Worm (Caenorhabditis elegans) whole organism, late embryonic: Measurements from ENCODE around the gene clp-9.

Experiments used
- C38D4.7 ChIP-seq: fragments of 200-800 bp; sonication (Bioruptor generic); optimal IDR thresholded peaks from 2 replicates; lab custom pipeline; 2018; ENCODE audit warnings: mild to moderate bottlenecking, missing genetic modification characterization, moderate library complexity, missing compliant biosample characterization
- ahr-1 ChIP-seq: sonication (generic microtip); optimal IDR thresholded peaks from 2 replicates; lab custom pipeline; 2016; ENCODE audit warnings: missing genetic modification characterization, missing compliant biosample characterization
- ama-1 ChIP-seq: fragments of 150-350 bp; optimal IDR thresholded peaks from 2 replicates; lab custom pipeline; 2014
- ceh-18 ChIP-seq: sonication (generic microtip); optimal IDR thresholded peaks from 2 replicates; lab custom pipeline; 2016; ENCODE audit warnings: missing genetic modification characterization, missing compliant biosample characterization
- ceh-24 ChIP-seq: sonication (generic microtip); optimal IDR thresholded peaks from 2 replicates; lab custom pipeline; 2016; ENCODE audit warnings: mild to moderate bottlenecking, missing genetic modification characterization, missing compliant biosample characterization
- ceh-45 ChIP-seq: fragments of 200-800 bp; sonication (Bioruptor generic); IDR thresholded peaks from 2 replicates; pipeline ENCODE4 v1.3.6; 2022; ENCODE audit warnings: missing genetic modification reagents, missing genetic modification characterization, missing compliant biosample characterization
- ceh-48 ChIP-seq: sonication (generic microtip); optimal IDR thresholded peaks from 2 replicates; lab custom pipeline; 2016; ENCODE audit warnings: missing genetic modification characterization, inconsistent platforms, missing compliant biosample characterization
- ceh-6 ChIP-seq: fragments of 200-800 bp; sonication (Bioruptor generic); optimal IDR thresholded peaks from 2 replicates; lab custom pipeline; 2018; ENCODE audit warnings: mild to moderate bottlenecking, missing genetic modification characterization, missing compliant biosample characterization
- elt-2 ChIP-seq: sonication (generic microtip); optimal IDR thresholded peaks from 2 replicates; lab custom pipeline; 2016; ENCODE audit warnings: missing genetic modification reagents, missing genetic modification characterization, missing compliant biosample characterization
- ets-4 ChIP-seq: sonication (generic microtip); optimal IDR thresholded peaks from 2 replicates; lab custom pipeline; 2016; ENCODE audit warnings: missing genetic modification characterization, missing compliant biosample characterization
- eyg-1 ChIP-seq: sonication (generic microtip); optimal IDR thresholded peaks from 2 replicates; lab custom pipeline; 2016; ENCODE audit warnings: missing genotype, missing genetic modification characterization, missing compliant biosample characterization
- fkh-10 ChIP-seq: fragments of 150-350 bp; optimal IDR thresholded peaks from 2 replicates; lab custom pipeline; 2014; ENCODE audit warnings: missing biosample characterization, missing genetic modification reagents, missing genetic modification characterization
- fkh-6 ChIP-seq: sonication (generic microtip); optimal IDR thresholded peaks from 2 replicates; lab custom pipeline; 2016; ENCODE audit warnings: missing genetic modification characterization, missing compliant biosample characterization
- hlh-13 ChIP-seq: fragments of 200-800 bp; sonication (Bioruptor generic); optimal IDR thresholded peaks from 2 replicates; lab custom pipeline; 2018; ENCODE audit warnings: mild to moderate bottlenecking, missing genetic modification characterization, missing compliant biosample characterization
- hlh-15 ChIP-seq: sonication (generic microtip); optimal IDR thresholded peaks from 2 replicates; lab custom pipeline; 2016; ENCODE audit warnings: missing genetic modification characterization, missing compliant biosample characterization
- hlh-30 ChIP-seq: sonication (generic microtip); optimal IDR thresholded peaks from 2 replicates; lab custom pipeline; 2017; ENCODE audit warnings: antibody characterized with exemption, missing genetic modification characterization, missing compliant biosample characterization; ENCODE audit not compliant: insufficient read depth
- hlh-6 ChIP-seq: sonication (generic microtip); optimal IDR thresholded peaks from 2 replicates; lab custom pipeline; 2016; ENCODE audit warnings: missing genotype, missing genetic modification characterization, missing compliant biosample characterization
- hlh-8 ChIP-seq: sonication (generic microtip); optimal IDR thresholded peaks from 2 replicates; lab custom pipeline; 2016; ENCODE audit warnings: missing genotype, missing genetic modification characterization, missing compliant biosample characterization
- madf-2 ChIP-seq: sonication (generic microtip); optimal IDR thresholded peaks from 2 replicates; lab custom pipeline; 2017; ENCODE audit warnings: missing genetic modification characterization, missing compliant biosample characterization
- mec-3 ChIP-seq: sonication (generic microtip); optimal IDR thresholded peaks from 2 replicates; lab custom pipeline; 2016; ENCODE audit warnings: borderline replicate concordance, missing genetic modification characterization, missing compliant biosample characterization
- nfya-1 ChIP-seq: sonication (generic microtip); optimal IDR thresholded peaks from 2 replicates; lab custom pipeline; 2017; ENCODE audit warnings: missing genetic modification characterization, mild to moderate bottlenecking, missing compliant biosample characterization, antibody characterized with exemption, moderate library complexity
- nhr-232 ChIP-seq: sonication (generic microtip); optimal IDR thresholded peaks from 2 replicates; lab custom pipeline; 2016; ENCODE audit warnings: missing genetic modification characterization, missing compliant biosample characterization
- npax-4 ChIP-seq: sonication (generic microtip); optimal IDR thresholded peaks from 2 replicates; lab custom pipeline; 2016; ENCODE audit warnings: missing genetic modification characterization, missing compliant biosample characterization
- odd-2 ChIP-seq: sonication (generic microtip); optimal IDR thresholded peaks from 2 replicates; lab custom pipeline; 2017; ENCODE audit warnings: antibody characterized with exemption, mild to moderate bottlenecking, missing genetic modification characterization, missing compliant biosample characterization
- pag-3 ChIP-seq: sonication (generic microtip); optimal IDR thresholded peaks from 2 replicates; lab custom pipeline; 2016; ENCODE audit warnings: missing compliant biosample characterization, missing genetic modification characterization, borderline replicate concordance
- pat-9 ChIP-seq: fragments of 200-800 bp; sonication (Bioruptor generic); optimal IDR thresholded peaks from 2 replicates; lab custom pipeline; 2018; ENCODE audit warnings: mild to moderate bottlenecking, missing genetic modification characterization, moderate library complexity, missing compliant biosample characterization
- pros-1 ChIP-seq: fragments of 150-350 bp; optimal IDR thresholded peaks from 2 replicates; lab custom pipeline; 2014; ENCODE audit warnings: missing biosample characterization, missing genetic modification reagents, missing genetic modification characterization
- rnt-1 ChIP-seq: sonication (generic microtip); optimal IDR thresholded peaks from 2 replicates; lab custom pipeline; 2016; ENCODE audit warnings: missing genetic modification characterization, missing compliant biosample characterization
- sdc-2 ChIP-seq: sonication (generic microtip); optimal IDR thresholded peaks from 2 replicates; lab custom pipeline; 2016; ENCODE audit warnings: missing genotype, missing genetic modification characterization, missing compliant biosample characterization
- sox-4 ChIP-seq: sonication (generic microtip); optimal IDR thresholded peaks from 2 replicates; lab custom pipeline; 2017; ENCODE audit warnings: mild to moderate bottlenecking, missing genetic modification characterization, inconsistent platforms, missing compliant biosample characterization
- tbx-2 ChIP-seq: sonication (generic microtip); optimal IDR thresholded peaks from 2 replicates; lab custom pipeline; 2016; ENCODE audit warnings: missing genetic modification characterization, missing compliant biosample characterization
- tbx-7 ChIP-seq: sonication (generic microtip); optimal IDR thresholded peaks from 2 replicates; lab custom pipeline; 2016; ENCODE audit warnings: missing genotype, missing genetic modification characterization, missing compliant biosample characterization
- ttx-3 ChIP-seq: sonication (generic microtip); optimal IDR thresholded peaks from 2 replicates; lab custom pipeline; 2016; ENCODE audit warnings: missing genetic modification reagents, missing genetic modification characterization, missing compliant biosample characterization
- unc-42 ChIP-seq: sonication (generic microtip); optimal IDR thresholded peaks from 2 replicates; lab custom pipeline; 2016; ENCODE audit warnings: missing genotype, missing genetic modification characterization, missing compliant biosample characterization
- zip-5 ChIP-seq: sonication (generic microtip); optimal IDR thresholded peaks from 2 replicates; lab custom pipeline; 2016; ENCODE audit warnings: missing genetic modification characterization, missing compliant biosample characterization
- ztf-16 ChIP-seq: sonication (generic microtip); optimal IDR thresholded peaks from 2 replicates; lab custom pipeline; 2017; ENCODE audit warnings: missing genetic modification characterization, missing compliant biosample characterization

The clp-9 gene

ce11 chrV:9868311-9868710, 17.5 kb downstream of the clp-9 start, which contains the start of gene srab-17:
srab-17 (minus strand) TSS chrV:9868411.
- TF ChIP-seq sdc-2 (tag; lab: Kevin White, UChicago) (no peak), ceh-24 (tag; lab: Kevin White, UChicago) (no peak), hlh-13 (GFP tag; lab: Kevin White, UChicago) (no peak), ceh-18 (tag; lab: Kevin White, UChicago) (no peak), ama-1 (lab: Kevin White, UChicago) (no peak), npax-4 (no peak), hlh-15 (tag; lab: Kevin White, UChicago) (no peak), pat-9 (no peak), madf-2 (tag; lab: Kevin White, UChicago) (no peak), ttx-3 (no peak), tbx-7 (tag; lab: Kevin White, UChicago) (no peak), hlh-8 (no peak), nfya-1 (tag; lab: Kevin White, UChicago) (no peak), mec-3 (tag; lab: Kevin White, UChicago) (no peak), hlh-6 (no peak), odd-2 (tag; lab: Kevin White, UChicago) (no peak), fkh-10 (GFP tag; lab: Kevin White, UChicago) (no peak), nhr-232 (tag; lab: Kevin White, UChicago) (no peak)

- TF ChIP-seq nfya-1 (tag; lab: Kevin White, UChicago) (peak; percentile 91), C38D4.7 (no peak), ahr-1 (tag; lab: Kevin White, UChicago) (no peak)
These were observed 25.4 kb downstream of the clp-9 start for ce11 chrV:9860337-9860736.

- TF ChIP-seq ceh-45 = no peak
- TF ChIP-seq ceh-48 = no peak
- TF ChIP-seq elt-2 = no peak
- TF ChIP-seq hlh-30 (tag; lab: Kevin White, UChicago) = no peak
- TF ChIP-seq ceh-6 (GFP tag; lab: Kevin White, UChicago) = no peak
- TF ChIP-seq madf-2 (tag; lab: Kevin White, UChicago) = no peak
- no peak for TF ChIP-seq ets-4 (tag; lab: Kevin White, UChicago)
- no peak for TF ChIP-seq hlh-13 (GFP tag; lab: Kevin White, UChicago)
- no peak for TF ChIP-seq npax-4
- no peak for TF ChIP-seq nhr-232 (tag; lab: Kevin White, UChicago)
- TF ChIP-seq ceh-24 (tag; lab: Kevin White, UChicago) = no peak
- no peak for TF ChIP-seq sox-4 (tag; lab: Kevin White, UChicago)
- no peak for TF ChIP-seq eyg-1 (tag; lab: Kevin White, UChicago)
- TF ChIP-seq ztf-16 (tag; lab: Kevin White, UChicago) = no peak
- no peak for TF ChIP-seq zip-5
- no peak for TF ChIP-seq tbx-2 (tag; lab: Kevin White, UChicago)
- TF ChIP-seq fkh-6 (tag; lab: Kevin White, UChicago) = no peak
- no peak for TF ChIP-seq hlh-15 (tag; lab: Kevin White, UChicago)
- no peak for TF ChIP-seq rnt-1 (tag; lab: Kevin White, UChicago)
These were observed 25.9 kb downstream of the clp-9 start, which contains the start of gene lsy-12 for ce11 chrV:9859863-9860262. lsy-12 (minus strand) TSS chrV:9859963.

ce11 chrV:9856978-9857377, 28.8 kb downstream of the clp-9 start:
- TF ChIP-seq ahr-1 (tag; lab: Kevin White, UChicago) = no peak
- TF ChIP-seq ceh-45 = no peak
- TF ChIP-seq unc-42 (tag; lab: Kevin White, UChicago) = no peak
- no peak for TF ChIP-seq rnt-1 (tag; lab: Kevin White, UChicago)
- no peak for TF ChIP-seq pag-3 (tag; lab: Kevin White, UChicago)
- TF ChIP-seq pat-9 = no peak
- TF ChIP-seq zip-5 = no peak
- no peak for TF ChIP-seq hlh-8
- TF ChIP-seq odd-2 (tag; lab: Kevin White, UChicago) = no peak
- no peak for TF ChIP-seq pros-1 (tag; lab: Kevin White, UChicago)
- no peak for TF ChIP-seq ttx-3
